Worm (Caenorhabditis elegans) whole organism, midembryonic: Measurements from ENCODE around the gene C45B2.2.

Source experiments
- flt-1 ChIP-seq: fragments of 200-800 bp; sonication (Bioruptor generic); IDR thresholded peaks from 2 replicates; pipeline ENCODE4 v1.3.6; 2022; ENCODE audit warnings: missing genetic modification characterization, missing compliant biosample characterization
- ref-1 ChIP-seq: fragments of 200-800 bp; sonication (Bioruptor generic); conservative IDR thresholded peaks from 2 replicates; pipeline ENCODE4 v1.3.6; 2022; ENCODE audit warnings: missing genetic modification reagents, missing genetic modification characterization, missing compliant biosample characterization

DNA sequence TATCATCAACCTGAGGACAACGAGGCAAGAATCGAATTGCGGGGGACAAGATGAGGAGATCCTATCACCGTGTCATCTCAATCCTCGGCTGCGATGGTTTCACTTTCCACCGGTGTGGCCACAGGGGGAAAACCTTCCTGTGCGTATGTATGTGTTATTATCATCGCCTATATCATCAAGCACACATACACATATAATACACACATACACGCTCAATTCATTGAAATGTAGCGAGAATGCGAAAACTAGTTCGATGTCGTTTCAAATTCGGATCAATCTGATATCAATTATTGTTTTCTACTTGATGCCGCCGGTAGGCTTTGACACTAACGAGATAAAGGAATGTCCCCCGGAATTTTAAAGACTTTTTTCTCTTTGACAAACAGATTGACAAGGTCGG lies 33.7 kb upstream of the C45B2.2 start:
- no peak for TF ChIP-seq flt-1 (GFP tag; lab: Robert Waterston, UW)
- TF ChIP-seq ref-1 (GFP tag; lab: Robert Waterston, UW) = no peak
